Fruit fly (Drosophila melanogaster): ENCODE data around the gene CG18094.

The CG18094 gene

dm6 chr2L:19453381-19453780 lies 36.7 kb upstream of the CG18094 start, which contains the start of gene Top2 (continued):
- TF ChIP-seq crc (GFP tag; optimal IDR thresholded peaks at IDR 0.05): no peak
- TF ChIP-seq CG6854 (GFP tag; optimal IDR thresholded peaks at IDR 0.05): no peak
- peak; percentile 68 for TF ChIP-seq zfh2 (GFP tag; optimal IDR thresholded peaks at IDR 0.05)
- TF ChIP-seq CG8478 (optimal IDR thresholded peaks at IDR 0.05): no peak
- TF ChIP-seq CG13624 (GFP tag; optimal IDR thresholded peaks at IDR 0.05): peak; percentile 62
- no peak for TF ChIP-seq CG1602 (GFP tag; optimal IDR thresholded peaks at IDR 0.05)
- TF ChIP-seq CG9609 (GFP tag; optimal IDR thresholded peaks at IDR 0.05): peak; percentile 28
- peak; percentile 30 for TF ChIP-seq shn (GFP tag; optimal IDR thresholded peaks at IDR 0.05)
- TF ChIP-seq Sox100B (GFP tag; optimal IDR thresholded peaks at IDR 0.05): no peak
- TF ChIP-seq CG10209 (GFP tag; optimal IDR thresholded peaks at IDR 0.05): no peak
- TF ChIP-seq lov (optimal IDR thresholded peaks at IDR 0.05): no peak
- TF ChIP-seq lov (GFP tag; IDR thresholded peaks at IDR 0.05): no peak
- peak in 1 of 2 experiments; percentile 48 for TF ChIP-seq Hr51 (GFP tag; optimal IDR thresholded peaks at IDR 0.05)
- no peak for TF ChIP-seq dimm (GFP tag; IDR thresholded peaks at IDR 0.05)
- TF ChIP-seq Vsx1 (GFP tag; optimal IDR thresholded peaks at IDR 0.05): no peak
- no peak for TF ChIP-seq CG11085 (GFP tag; IDR thresholded peaks at IDR 0.05)
- TF ChIP-seq esg (GFP tag; conservative IDR thresholded peaks at IDR 0.05): no peak
- TF ChIP-seq tin (GFP tag; optimal IDR thresholded peaks at IDR 0.05): peak; percentile 48
- TF ChIP-seq pzg (GFP tag; optimal IDR thresholded peaks at IDR 0.05): peak; percentile 97
- no peak for TF ChIP-seq dan (GFP tag; IDR thresholded peaks at IDR 0.05)
- peak; percentile 84 for TF ChIP-seq bbx (GFP tag; IDR thresholded peaks at IDR 0.05; ENCODE audit: partially characterized antibody)
- TF ChIP-seq fd102C (GFP tag; optimal IDR thresholded peaks at IDR 0.05): no peak
- no peak for TF ChIP-seq CG17361 (GFP tag; IDR thresholded peaks at IDR 0.05)
- TF ChIP-seq Awh (GFP tag; IDR thresholded peaks at IDR 0.05): no peak
- TF ChIP-seq Bteb2 (GFP tag; optimal IDR thresholded peaks at IDR 0.05): peak; percentile 0
- no peak for TF ChIP-seq CG2202 (tag; optimal IDR thresholded peaks at IDR 0.05)
- no peak for TF ChIP-seq Poxn (GFP tag; IDR thresholded peaks at IDR 0.05)
- no peak for TF ChIP-seq gcm (GFP tag; optimal IDR thresholded peaks at IDR 0.05)
- no peak for TF ChIP-seq Blimp-1 (GFP tag; optimal IDR thresholded peaks at IDR 0.05)
- 0 out of 2 replicates have a peak, but pooled peaks have one; percentile 32 for TF ChIP-seq Ptx1 (GFP tag; IDR thresholded peaks at IDR 0.05)
- TF ChIP-seq CG15479 (GFP tag; optimal IDR thresholded peaks at IDR 0.05): no peak
- no peak for TF ChIP-seq CG4854 (GFP tag; optimal IDR thresholded peaks at IDR 0.05)
- TF ChIP-seq CG5245 (GFP tag; optimal IDR thresholded peaks at IDR 0.05): peak; percentile 4
- peak; percentile 6 to 86 for TF ChIP-seq Pdp1 (GFP tag; optimal IDR thresholded peaks at IDR 0.05)
- peak; percentile 55 for TF ChIP-seq grau (tag; optimal IDR thresholded peaks at IDR 0.05)
- TF ChIP-seq Gug (GFP tag; IDR thresholded peaks at IDR 0.05): no peak; the same call in 3 of the 4 replicates
- TF ChIP-seq bab2 (GFP tag; optimal IDR thresholded peaks at IDR 0.05): no peak
- TF ChIP-seq hkb (optimal IDR thresholded peaks at IDR 0.05): no peak
- TF ChIP-seq hkb (GFP tag; IDR thresholded peaks at IDR 0.05): peak; percentile 29; the same call in 1 of the 2 replicates
- no peak for TF ChIP-seq nom (GFP tag; optimal IDR thresholded peaks at IDR 0.05)
- no peak for TF ChIP-seq Ravus (GFP tag; IDR thresholded peaks at IDR 0.05)
- peak; percentile 71 for TF ChIP-seq p53 (GFP tag; optimal IDR thresholded peaks at IDR 0.05)
- peak; percentile 4 for TF ChIP-seq Elba2 (GFP tag; optimal IDR thresholded peaks at IDR 0.05)
- peak; percentile 18 for TF ChIP-seq CG7271 (tag; optimal IDR thresholded peaks at IDR 0.05)
- TF ChIP-seq Xrp1 (GFP tag; IDR thresholded peaks at IDR 0.05): no peak
- TF ChIP-seq ci (GFP tag; IDR thresholded peaks at IDR 0.05): peak; percentile 34; the same call in 1 of the 3 replicates
- TF ChIP-seq cwo (GFP tag; optimal IDR thresholded peaks at IDR 0.05): peak; percentile 87
- TF ChIP-seq ems (GFP tag; optimal IDR thresholded peaks at IDR 0.05): peak; percentile 29
- TF ChIP-seq trem (tag; optimal IDR thresholded peaks at IDR 0.05): peak; percentile 78
- TF ChIP-seq aop (GFP tag; IDR thresholded peaks at IDR 0.05): no peak
- no peak for TF ChIP-seq pnt (GFP tag; optimal IDR thresholded peaks at IDR 0.05)
- TF ChIP-seq CG12769 (tag; optimal IDR thresholded peaks at IDR 0.05): peak; percentile 23
